Worm (Caenorhabditis elegans) whole organism, late embryonic: ENCODE measurements around the gene srw-143.

Experiments used
- ama-1 ChIP-seq: fragments of 150-350 bp; optimal IDR thresholded peaks from 2 replicates; lab custom pipeline; 2014
- ceh-31 ChIP-seq: sonication (generic microtip); optimal IDR thresholded peaks from 2 replicates; lab custom pipeline; 2016; ENCODE audit warnings: missing genetic modification characterization, missing compliant biosample characterization
- fkh-6 ChIP-seq: sonication (generic microtip); optimal IDR thresholded peaks from 2 replicates; lab custom pipeline; 2016; ENCODE audit warnings: missing genetic modification characterization, missing compliant biosample characterization
- nfya-1 ChIP-seq: sonication (generic microtip); optimal IDR thresholded peaks from 2 replicates; lab custom pipeline; 2017; ENCODE audit warnings: missing genetic modification characterization, mild to moderate bottlenecking, missing compliant biosample characterization, antibody characterized with exemption, moderate library complexity
- odd-2 ChIP-seq: sonication (generic microtip); optimal IDR thresholded peaks from 2 replicates; lab custom pipeline; 2017; ENCODE audit warnings: antibody characterized with exemption, mild to moderate bottlenecking, missing genetic modification characterization, missing compliant biosample characterization
- sox-4 ChIP-seq: sonication (generic microtip); optimal IDR thresholded peaks from 2 replicates; lab custom pipeline; 2017; ENCODE audit warnings: mild to moderate bottlenecking, missing genetic modification characterization, inconsistent platforms, missing compliant biosample characterization

DNA sequence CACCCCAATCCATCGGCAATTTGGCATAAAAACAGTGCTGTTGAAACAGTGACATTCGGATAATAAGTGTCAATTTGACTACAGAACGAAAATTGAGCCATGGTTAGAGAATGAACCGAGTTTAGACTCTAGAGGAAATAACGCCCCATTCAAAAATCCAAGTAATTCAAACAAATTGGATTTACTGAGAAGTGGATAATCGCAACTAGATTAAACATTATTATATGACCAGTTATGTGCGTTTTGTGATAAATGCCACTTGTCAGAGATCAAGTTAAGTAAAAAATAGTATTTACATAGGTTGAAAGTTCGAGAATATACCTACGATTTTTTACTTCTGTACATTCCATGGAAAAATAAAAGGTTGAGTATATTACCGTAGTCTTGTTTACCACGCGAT, 44.0 kb upstream of the srw-143 start, which contains the start of gene srw-139:
- TF ChIP-seq nfya-1 (no peak), ceh-31 (tag; lab: Kevin White, UChicago) (no peak), fkh-6 (tag; lab: Kevin White, UChicago) (no peak), sox-4 (tag; lab: Kevin White, UChicago) (no peak), odd-2 (tag; lab: Kevin White, UChicago) (no peak), ama-1 (lab: Kevin White, UChicago) (no peak)
